Fruit fly (Drosophila melanogaster): ENCODE results near the gene CG42460.

Gene CG42460

dm6 chr2L:3376684-3377086 is 11.6 kb downstream of the CG42460 start, which contains the start of the genes CG9662 and Ptpa (continued):
- TF ChIP-seq bcd (GFP tag; optimal IDR thresholded peaks at IDR 0.05), result peak; percentile 78
- TF ChIP-seq CG30431 (GFP tag; optimal IDR thresholded peaks at IDR 0.05), result peak; percentile 74
- peak; percentile 80 for TF ChIP-seq CG4820 (GFP tag; optimal IDR thresholded peaks at IDR 0.05)
- peak; percentile 89 for TF ChIP-seq CG9797 (GFP tag; optimal IDR thresholded peaks at IDR 0.05)
- peak; percentile 77 for TF ChIP-seq Hmr (GFP tag; optimal IDR thresholded peaks at IDR 0.05)
- peak; percentile 84 for TF ChIP-seq dm (GFP tag; optimal IDR thresholded peaks at IDR 0.05)
- peak; percentile 39 for TF ChIP-seq pb (GFP tag; optimal IDR thresholded peaks at IDR 0.05)
- peak; percentile 90 for TF ChIP-seq dysf (GFP tag; IDR thresholded peaks at IDR 0.05)
- TF ChIP-seq CG17385 (GFP tag; optimal IDR thresholded peaks at IDR 0.05), result peak; percentile 91
- peak; percentile 47 for TF ChIP-seq CG10462 (GFP tag; optimal IDR thresholded peaks at IDR 0.05)
- TF ChIP-seq odd (GFP tag; optimal IDR thresholded peaks at IDR 0.05), result no peak
- TF ChIP-seq Ada2b (GFP tag; IDR thresholded peaks at IDR 0.05), result peak; percentile 80
- peak; percentile 40 for TF ChIP-seq trh (GFP tag; optimal IDR thresholded peaks at IDR 0.05)
- no peak for TF ChIP-seq CG10321 (GFP tag; IDR thresholded peaks at IDR 0.05)
- TF ChIP-seq ase (GFP tag; IDR thresholded peaks at IDR 0.05), result peak; percentile 52; the same call in 1 of the 3 replicates
- TF ChIP-seq Adf1 (GFP tag; IDR thresholded peaks at IDR 0.05), result peak; percentile 50
- no peak for TF ChIP-seq CG4707 (GFP tag; optimal IDR thresholded peaks at IDR 0.05)
- peak; percentile 41 for TF ChIP-seq CG31388 (GFP tag; optimal IDR thresholded peaks at IDR 0.05)
- peak; percentile 63 for TF ChIP-seq CG18599 (GFP tag; optimal IDR thresholded peaks at IDR 0.05)
- peak; percentile 89 for TF ChIP-seq Bgb (GFP tag; IDR thresholded peaks at IDR 0.05; ENCODE audit: partially characterized antibody)
- TF ChIP-seq eyg (GFP tag; optimal IDR thresholded peaks at IDR 0.05), result peak; percentile 75
- peak; percentile 96 for TF ChIP-seq Scr (GFP tag; IDR thresholded peaks at IDR 0.05; ENCODE audit: partially characterized antibody)
- TF ChIP-seq CG9876 (GFP tag; optimal IDR thresholded peaks at IDR 0.05), result peak; percentile 76
- TF ChIP-seq Abd-B (GFP tag; optimal IDR thresholded peaks at IDR 0.05), result peak; percentile 92
- TF ChIP-seq fd64A (GFP tag; optimal IDR thresholded peaks at IDR 0.05), result no peak
- peak; percentile 79 for TF ChIP-seq hkb (optimal IDR thresholded peaks at IDR 0.05)
- TF ChIP-seq hkb (GFP tag; IDR thresholded peaks at IDR 0.05), result peak; percentile 70
- TF ChIP-seq CG42726 (GFP tag; IDR thresholded peaks at IDR 0.05; ENCODE audit: partially characterized antibody), result peak; percentile 76
- TF ChIP-seq p53 (GFP tag; optimal IDR thresholded peaks at IDR 0.05), result peak; percentile 70
- peak; percentile 87 for TF ChIP-seq CG13775 (GFP tag; optimal IDR thresholded peaks at IDR 0.05)
- peak; percentile 7 for TF ChIP-seq CG7271 (tag; optimal IDR thresholded peaks at IDR 0.05)
- no peak for TF ChIP-seq CG8478 (optimal IDR thresholded peaks at IDR 0.05)
- no peak for TF ChIP-seq gsb-n (tag; optimal IDR thresholded peaks at IDR 0.05)
- peak; percentile 61 for TF ChIP-seq Oaz (GFP tag; IDR thresholded peaks at IDR 0.05)
- no peak for TF ChIP-seq HLHmδ (GFP tag; optimal IDR thresholded peaks at IDR 0.05)
- TF ChIP-seq CG4424 (GFP tag; optimal IDR thresholded peaks at IDR 0.05), result peak; percentile 81
- peak; percentile 99 for TF ChIP-seq Sry-δ (GFP tag; optimal IDR thresholded peaks at IDR 0.05)
- TF ChIP-seq CG4282 (GFP tag; optimal IDR thresholded peaks at IDR 0.05), result peak; percentile 62
- TF ChIP-seq CG12769 (tag; optimal IDR thresholded peaks at IDR 0.05), result peak; percentile 87
- TF ChIP-seq CG3065 (GFP tag; optimal IDR thresholded peaks at IDR 0.05), result peak; percentile 63
- no peak for TF ChIP-seq kah (GFP tag; optimal IDR thresholded peaks at IDR 0.05)
- TF ChIP-seq CG6813 (GFP tag; optimal IDR thresholded peaks at IDR 0.05), result no peak
- peak; percentile 77 for TF ChIP-seq Max (GFP tag; optimal IDR thresholded peaks at IDR 0.05)
- peak; percentile 59 for TF ChIP-seq gfzf (GFP tag; optimal IDR thresholded peaks at IDR 0.05)
- TF ChIP-seq Bteb2 (GFP tag; optimal IDR thresholded peaks at IDR 0.05), result peak; percentile 81
- peak; percentile 54 to 86 for TF ChIP-seq chif (GFP tag; optimal IDR thresholded peaks at IDR 0.05)
- TF ChIP-seq emc (GFP tag; optimal IDR thresholded peaks at IDR 0.05), result peak; percentile 55
- peak; percentile 100 for TF ChIP-seq CG7357 (GFP tag; IDR thresholded peaks at IDR 0.05)
- TF ChIP-seq slou (GFP tag; optimal IDR thresholded peaks at IDR 0.05), result peak; percentile 75
- TF ChIP-seq dmrt11E (tag; optimal IDR thresholded peaks at IDR 0.05), result peak; percentile 78
- TF ChIP-seq cwo (GFP tag; optimal IDR thresholded peaks at IDR 0.05), result peak; percentile 21
